Fruit fly (Drosophila melanogaster) whole organism, prepupa: ENCODE data around the gene CG14958.

ENCODE experiments used
- CG11294 ChIP-seq: fragments of 200-800 bp; sonication (Bioruptor generic); IDR thresholded peaks from 2 replicates; pipeline ENCODE4 v1.3.6; 2022; ENCODE audit warnings: missing biosample characterization, missing genetic modification characterization
- CG4318 ChIP-seq: fragments of 200-800 bp; sonication (Bioruptor generic); optimal IDR thresholded peaks from 3 replicates; lab custom pipeline; 2017; ENCODE audit warnings: missing biosample characterization, mild to moderate bottlenecking, missing genetic modification characterization
- CG6163 ChIP-seq: fragments of 200-800 bp; sonication (Bioruptor generic); IDR thresholded peaks from 3 replicates; pipeline ENCODE4 v1.3.6; 2022; ENCODE audit warnings: missing biosample characterization, missing genetic modification characterization
- CG9139 ChIP-seq: fragments of 200-800 bp; sonication (Bioruptor generic); optimal IDR thresholded peaks from 3 replicates; lab custom pipeline; 2017; ENCODE audit warnings: missing biosample characterization, mild to moderate bottlenecking, missing genetic modification characterization
- Ets96B ChIP-seq: fragments of 200-800 bp; optimal IDR thresholded peaks from 2 replicates; lab custom pipeline; 2019; ENCODE audit warnings: missing biosample characterization, mild to moderate bottlenecking, missing genetic modification characterization, moderate library complexity
- esn ChIP-seq: fragments of 200-800 bp; sonication (Bioruptor generic); optimal IDR thresholded peaks from 2 replicates; lab custom pipeline; 2016; ENCODE audit warnings: missing biosample characterization, mild to moderate bottlenecking, missing genetic modification characterization, moderate library complexity

dm6 chr3L:3141411-3141810 lies 48.4 kb upstream of the CG14958 start:
- peak; percentile 9; the same call in 1 of the 2 replicates for TF ChIP-seq CG11294 (GFP tag; lab: Robert Waterston, UW)
- TF ChIP-seq CG6163 (GFP tag; lab: Robert Waterston, UW): no peak
- TF ChIP-seq esn (GFP tag; lab: Kevin White, UChicago): no peak
- no peak for TF ChIP-seq CG9139
- no peak for TF ChIP-seq CG4318
- no peak for TF ChIP-seq Ets96B (tag; lab: Kevin White, UChicago)
